Worm (Caenorhabditis elegans): ENCODE data around the gene F58F12.3.
A peak's percentile ranks its signal among the peaks of the same experiment; 100 is the strongest.

The F58F12.3 gene

ce11 chrII:6419163-6419562 lies 28.1 kb upstream of the F58F12.3 start:
- no peak for TF ChIP-seq unc-130 (GFP tag; optimal IDR thresholded peaks at IDR 0.05)
- no peak for TF ChIP-seq T20F7.1 (GFP tag; optimal IDR thresholded peaks at IDR 0.05)
- TF ChIP-seq dpl-1 (GFP tag; optimal IDR thresholded peaks at IDR 0.05) = no peak
- no peak for TF ChIP-seq daf-19 (GFP tag; conservative IDR thresholded peaks at IDR 0.05)
- peak; percentile 69 for TF ChIP-seq aha-1 (tag)

ce11 chrII:6417999-6418398 lies 26.9 kb upstream of the F58F12.3 start:
- no peak for TF ChIP-seq dmd-8 (GFP tag; IDR thresholded peaks at IDR 0.05)
- peak in 1 of 2 experiments; percentile 1 for TF ChIP-seq unc-62 (GFP tag; optimal IDR thresholded peaks at IDR 0.05 in 1 of 2)
- no peak for TF ChIP-seq unc-62 (tag; optimal IDR thresholded peaks at IDR 0.05)
- TF ChIP-seq Y48G9A.11 (GFP tag; IDR thresholded peaks at IDR 0.05) = no peak
- TF ChIP-seq nhr-102 (tag; optimal IDR thresholded peaks at IDR 0.05) = no peak
- TF ChIP-seq lin-38 (GFP tag; IDR thresholded peaks at IDR 0.05) = no peak

- peak; percentile 85 for TF ChIP-seq dmd-6 (GFP tag; IDR thresholded peaks at IDR 0.05)
- peak; percentile 24 for TF ChIP-seq hlh-30 (tag; optimal IDR thresholded peaks at IDR 0.05; ENCODE audit: insufficient read depth)
- no peak for TF ChIP-seq spr-3 (GFP tag; optimal IDR thresholded peaks at IDR 0.05)
- TF ChIP-seq madf-5 (GFP tag; IDR thresholded peaks at IDR 0.05) = no peak
- TF ChIP-seq zip-11 (GFP tag; IDR thresholded peaks at IDR 0.05) = no peak
- TF ChIP-seq dve-1 (tag; optimal IDR thresholded peaks at IDR 0.05; ENCODE audit: insufficient read depth) = peak; percentile 89
- no peak for TF ChIP-seq attf-4 (tag; optimal IDR thresholded peaks at IDR 0.05)
- TF ChIP-seq nhr-102 (tag; optimal IDR thresholded peaks at IDR 0.05) = peak; percentile 51
- TF ChIP-seq Y48G9A.11 (GFP tag; IDR thresholded peaks at IDR 0.05) = no peak
- TF ChIP-seq arid-1 (GFP tag; conservative IDR thresholded peaks at IDR 0.05) = no peak
- TF ChIP-seq zag-1 (tag; optimal IDR thresholded peaks at IDR 0.05) = no peak
- TF ChIP-seq daf-8 (GFP tag; IDR thresholded peaks at IDR 0.05) = no peak
- TF ChIP-seq nhr-28 (tag; optimal IDR thresholded peaks at IDR 0.05) = peak; percentile 77
- peak; percentile 85 for TF ChIP-seq nhr-77 (tag; optimal IDR thresholded peaks at IDR 0.05)
- TF ChIP-seq nhr-41 (GFP tag; IDR thresholded peaks at IDR 0.05) = 0 out of 2 replicates have a peak, but pooled peaks have one; percentile 28
- TF ChIP-seq pha-4 (GFP tag; IDR thresholded peaks at IDR 0.05) = no peak
- no peak for TF ChIP-seq pha-4 (tag; optimal IDR thresholded peaks at IDR 0.05)
- no peak for TF ChIP-seq madf-9 (GFP tag; conservative IDR thresholded peaks at IDR 0.05)
- TF ChIP-seq mxl-3 (GFP tag; optimal IDR thresholded peaks at IDR 0.05) = peak; percentile 80
- TF ChIP-seq unc-62 (GFP tag; optimal IDR thresholded peaks at IDR 0.05 in 1 of 2) = peak; percentile 37 to 62
- no peak for TF ChIP-seq unc-62 (tag; optimal IDR thresholded peaks at IDR 0.05)
- TF ChIP-seq egl-43 (GFP tag; IDR thresholded peaks at IDR 0.05) = no peak
- 0 out of 2 replicates have a peak, but pooled peaks have one; percentile 17 for TF ChIP-seq tra-1 (GFP tag; IDR thresholded peaks at IDR 0.05)
- TF ChIP-seq ztf-7 (tag; optimal IDR thresholded peaks at IDR 0.05) = no peak
- TF ChIP-seq ceh-20 (GFP tag; IDR thresholded peaks at IDR 0.05) = peak; percentile 51; the same call in 1 of the 2 replicates
- TF ChIP-seq nhr-6 (tag; optimal IDR thresholded peaks at IDR 0.05) = peak; percentile 32
- no peak for TF ChIP-seq skn-1 (tag; optimal IDR thresholded peaks at IDR 0.05)
- no peak for TF ChIP-seq zfp-2 (tag; optimal IDR thresholded peaks at IDR 0.05)
- TF ChIP-seq nhr-42 (GFP tag; IDR thresholded peaks at IDR 0.05) = no peak
- peak; percentile 52 for TF ChIP-seq T20F7.1 (GFP tag; optimal IDR thresholded peaks at IDR 0.05)
- TF ChIP-seq dmd-9 (GFP tag; IDR thresholded peaks at IDR 0.05) = no peak
- TF ChIP-seq saeg-2 (GFP tag; IDR thresholded peaks at IDR 0.05) = 0 out of 2 replicates have a peak, but pooled peaks have one; percentile 15
- peak; percentile 87 for TF ChIP-seq php-3 (GFP tag; IDR thresholded peaks at IDR 0.05)
- no peak for TF ChIP-seq mdt-29 (GFP tag; IDR thresholded peaks at IDR 0.05)
- TF ChIP-seq fkh-10 (GFP tag; optimal IDR thresholded peaks at IDR 0.05) = no peak
- TF ChIP-seq mdl-1 (tag; optimal IDR thresholded peaks at IDR 0.05) = peak in 1 of 2 experiments; percentile 63
- TF ChIP-seq ceh-82 (tag; optimal IDR thresholded peaks at IDR 0.05) = no peak
- no peak for TF ChIP-seq Y105C5A.15 (GFP tag; IDR thresholded peaks at IDR 0.05)
- no peak for TF ChIP-seq rbr-2 (tag; optimal IDR thresholded peaks at IDR 0.05)
- no peak for TF ChIP-seq R02D3.7 (tag; optimal IDR thresholded peaks at IDR 0.05)
- no peak for TF ChIP-seq ctbp-1 (GFP tag; IDR thresholded peaks at IDR 0.05)
- no peak for TF ChIP-seq unc-130 (GFP tag; optimal IDR thresholded peaks at IDR 0.05)
- no peak for TF ChIP-seq egl-27 (tag; optimal IDR thresholded peaks at IDR 0.05)
These were observed 22.7 kb upstream of the F58F12.3 start for ce11 chrII:6413788-6414187.
